Worm (Caenorhabditis elegans) whole organism, early embryonic: ENCODE data around the gene apd-3.

ENCODE experiments used
- F13C5.2 ChIP-seq: sonication (generic microtip); optimal IDR thresholded peaks from 2 replicates; lab custom pipeline; 2017; ENCODE audit warnings: mild to moderate bottlenecking, missing genetic modification characterization, inconsistent platforms, missing compliant biosample characterization
- aly-1 ChIP-seq: sonication (generic microtip); optimal IDR thresholded peaks from 2 replicates; lab custom pipeline; 2016; ENCODE audit warnings: missing genetic modification characterization, missing compliant biosample characterization
- ama-1 ChIP-seq: fragments of 150-350 bp; optimal IDR thresholded peaks from 2 replicates; lab custom pipeline; 2014
- ceh-13 ChIP-seq: fragments of 200-800 bp; sonication (Bioruptor generic); optimal IDR thresholded peaks from 2 replicates; lab custom pipeline; 2018; ENCODE audit warnings: mild to moderate bottlenecking, missing genetic modification characterization, missing compliant biosample characterization
- flt-1 ChIP-seq: fragments of 200-800 bp; sonication (Bioruptor generic); IDR thresholded peaks from 2 replicates; pipeline ENCODE4 v1.3.6; 2022; ENCODE audit warnings: missing genetic modification characterization, missing compliant biosample characterization
- hmg-4 ChIP-seq: fragments of 200-800 bp; sonication (Bioruptor generic); optimal IDR thresholded peaks from 2 replicates; lab custom pipeline; 2018; ENCODE audit warnings: mild to moderate bottlenecking, missing genetic modification characterization, missing compliant biosample characterization
- hnd-1 ChIP-seq: sonication (generic microtip); optimal IDR thresholded peaks from 2 replicates; lab custom pipeline; 2016; ENCODE audit warnings: missing genetic modification characterization, missing compliant biosample characterization
- pes-1 ChIP-seq: fragments of 200-800 bp; sonication (Bioruptor generic); IDR thresholded peaks from 2 replicates; pipeline ENCODE4 v1.3.6; 2022; ENCODE audit warnings: missing genetic modification reagents, missing genetic modification characterization, missing compliant biosample characterization
- scrt-1 ChIP-seq: fragments of 200-800 bp; sonication (Bioruptor generic); IDR thresholded peaks from 2 replicates; pipeline ENCODE4 v1.3.6; 2022; ENCODE audit warnings: missing genetic modification characterization, missing compliant biosample characterization
- sea-1 ChIP-seq: fragments of 200-800 bp; sonication (Bioruptor generic); conservative IDR thresholded peaks from 2 replicates; pipeline ENCODE4 v1.3.6; 2022; ENCODE audit warnings: missing genetic modification characterization, missing compliant biosample characterization
- tbx-37 ChIP-seq: fragments of 200-800 bp; sonication (Bioruptor generic); conservative IDR thresholded peaks from 2 replicates; pipeline ENCODE4 v1.3.6; 2022; ENCODE audit warnings: missing genetic modification reagents, missing genetic modification characterization, missing compliant biosample characterization

DNA sequence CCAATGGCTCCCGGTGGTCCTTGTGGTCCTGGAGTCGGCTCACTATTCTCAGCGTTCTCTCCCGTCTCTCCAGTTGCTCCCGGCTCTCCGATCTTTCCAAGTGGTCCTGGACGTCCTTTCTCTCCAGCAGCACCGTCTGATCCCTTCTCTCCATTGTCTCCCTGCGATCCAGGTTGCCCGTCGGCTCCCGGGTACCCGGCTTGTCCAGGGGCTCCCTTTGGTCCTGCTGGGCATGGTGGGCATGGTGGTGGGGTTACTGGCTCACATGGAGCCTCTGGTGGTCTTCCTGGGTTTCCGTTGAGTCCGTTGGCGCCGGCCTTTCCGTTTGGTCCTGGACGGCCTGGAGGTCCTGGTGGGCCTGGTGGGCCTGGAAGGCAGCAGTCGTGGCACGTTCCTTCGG lies 45.9 kb downstream of the apd-3 start:
- TF ChIP-seq sea-1 (GFP tag; lab: Robert Waterston, UW) (no peak), scrt-1 (GFP tag; lab: Robert Waterston, UW) (no peak), aly-1 (tag; lab: Kevin White, UChicago) (no peak), ama-1 (lab: Kevin White, UChicago) (no peak), flt-1 (no peak), F13C5.2 (tag; lab: Kevin White, UChicago) (no peak), pes-1 (GFP tag; lab: Robert Waterston, UW) (no peak), ceh-13 (GFP tag; lab: Kevin White, UChicago) (no peak), hnd-1 (no peak), tbx-37 (GFP tag; lab: Robert Waterston, UW) (no peak), hmg-4 (no peak)
